Worm (Caenorhabditis elegans) whole organism, early embryonic: ENCODE measurements around the gene clec-204.

Experiments used
- ceh-36 ChIP-seq: sonication (generic microtip); optimal IDR thresholded peaks from 2 replicates; lab custom pipeline; 2016; ENCODE audit warnings: missing genetic modification characterization, inconsistent platforms, missing compliant biosample characterization
- hmbx-1 ChIP-seq: sonication (generic microtip); optimal IDR thresholded peaks from 2 replicates; lab custom pipeline; 2016; ENCODE audit warnings: mild to moderate bottlenecking, missing genetic modification characterization, missing compliant biosample characterization

DNA sequence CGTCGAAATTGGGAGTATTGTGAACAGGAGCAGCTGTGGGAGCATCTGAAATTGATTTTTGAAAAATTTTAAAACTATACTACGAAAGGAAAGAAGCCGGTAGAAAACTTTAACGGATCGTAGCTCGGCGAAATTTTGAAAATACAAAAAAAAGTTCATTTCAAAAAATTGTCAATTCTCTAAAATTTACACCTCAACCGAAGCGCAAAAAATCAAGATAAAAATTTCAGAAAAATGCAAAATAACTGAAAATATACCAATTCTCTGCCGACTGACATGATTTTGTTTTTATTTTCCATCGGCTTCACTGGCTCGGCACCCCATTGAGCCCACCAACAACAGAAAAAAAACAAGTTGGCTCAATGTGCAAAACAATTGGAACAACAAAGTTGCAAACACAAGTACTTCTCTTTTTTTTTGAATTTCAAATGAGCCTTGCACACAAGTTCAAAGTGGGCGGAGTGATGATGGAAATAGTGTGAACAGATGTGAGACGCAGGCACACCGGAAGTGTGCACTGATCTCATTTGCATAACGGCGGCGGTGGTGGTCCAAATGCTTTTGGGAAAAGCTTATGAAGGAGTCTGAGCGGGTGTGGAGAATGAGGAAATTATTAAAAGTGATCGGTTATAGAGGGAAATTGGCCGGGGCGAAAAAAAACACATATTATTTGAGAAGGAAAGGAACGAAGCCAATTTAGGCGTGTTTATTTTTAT is 18.1 kb downstream of the clec-204 start, which contains the start of gene F36H9.7:
- TF ChIP-seq hmbx-1 = no peak
- TF ChIP-seq ceh-36 (tag; lab: Kevin White, UChicago) = no peak
